Worm (Caenorhabditis elegans): ENCODE data around the gene lin-46.

Gene lin-46

DNA sequence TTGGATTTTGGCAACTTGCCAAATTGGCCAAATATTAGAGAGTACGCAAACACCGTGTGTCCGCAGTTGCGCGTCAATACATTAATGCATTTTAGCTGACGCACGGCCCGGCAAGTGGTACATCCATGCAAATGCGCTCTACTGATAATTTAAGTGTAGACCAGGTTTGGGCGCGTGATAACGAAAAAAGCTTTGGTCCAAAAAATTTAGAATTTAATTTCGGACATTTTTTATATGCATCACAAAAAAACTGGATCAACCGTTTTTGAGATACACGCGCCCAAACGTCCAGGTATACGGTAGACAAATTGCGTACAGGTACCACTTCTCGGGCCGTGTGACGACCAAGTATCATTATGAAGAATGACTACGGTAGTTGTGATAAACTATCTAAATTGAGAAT lies 729 bp upstream of the lin-46 start, which contains the start of gene R186.8 (continued):
- TF ChIP-seq nfyb-1 (GFP tag; IDR thresholded peaks at IDR 0.05) = peak; percentile 86
- TF ChIP-seq egl-44 (GFP tag; IDR thresholded peaks at IDR 0.05) = 0 out of 2 replicates have a peak, but pooled peaks have one; percentile 49
- peak; percentile 60 for TF ChIP-seq tbp1 (GFP tag; optimal IDR thresholded peaks at IDR 0.05)
- TF ChIP-seq pbrm-1 (GFP tag; IDR thresholded peaks at IDR 0.05) = peak; percentile 89
- peak; percentile 83 for TF ChIP-seq lin-40 (tag; optimal IDR thresholded peaks at IDR 0.05)
- peak; percentile 66; the same call in 1 of the 2 replicates for TF ChIP-seq Y95B8A.8 (GFP tag; IDR thresholded peaks at IDR 0.05)
- TF ChIP-seq K11D2.4 (GFP tag; IDR thresholded peaks at IDR 0.05) = peak; percentile 91
- TF ChIP-seq Y67H2A.10 (GFP tag; conservative IDR thresholded peaks at IDR 0.05) = peak; percentile 68; the same call in 1 of the 2 replicates
- TF ChIP-seq B0336.3 (GFP tag; IDR thresholded peaks at IDR 0.05) = peak; percentile 76; the same call in 1 of the 2 replicates
- TF ChIP-seq attf-3 (GFP tag; conservative IDR thresholded peaks at IDR 0.05) = peak; percentile 88

DNA sequence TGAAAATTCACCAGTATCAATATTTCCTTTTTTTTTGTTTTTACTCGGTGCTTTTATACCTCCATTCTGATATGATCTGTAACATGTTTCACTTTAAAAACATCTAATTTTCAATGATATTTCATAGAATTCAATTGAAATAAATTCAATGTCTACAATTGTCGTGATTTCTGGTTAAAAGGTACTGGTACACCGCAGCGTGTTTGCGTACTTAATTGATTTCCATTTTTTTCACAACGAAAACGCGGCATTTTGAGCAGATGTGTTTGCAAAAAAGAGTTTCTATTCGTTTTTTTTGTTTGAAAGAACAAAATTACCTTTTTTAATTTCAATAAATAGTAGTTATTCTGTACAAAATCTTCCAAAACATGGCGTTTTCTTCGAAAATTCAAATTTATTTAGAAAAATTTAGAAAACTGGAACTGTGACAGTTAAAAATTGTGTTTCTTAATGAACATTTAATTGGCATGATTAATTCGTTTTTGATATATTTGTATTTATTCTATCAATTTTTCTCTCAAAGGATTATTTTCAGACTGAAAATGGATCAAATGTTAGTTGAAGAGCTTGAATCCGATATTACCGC lies 2.0 kb downstream of the lin-46 start, which contains the start of gene pnn-1:
TSS of gene pnn-1 (plus strand) at position 536 of the 586 bp plus-strand sequence.
- TF ChIP-seq efl-1 (GFP tag; optimal IDR thresholded peaks at IDR 0.05) (peak; percentile 32), mcd-1 (GFP tag; IDR thresholded peaks at IDR 0.05) (peak; percentile 42; the same call in 1 of the 2 replicates), dpl-1 (GFP tag; optimal IDR thresholded peaks at IDR 0.05) (peak; percentile 6), ceh-100 (GFP tag; IDR thresholded peaks at IDR 0.05) (no peak), hlh-12 (tag; optimal IDR thresholded peaks at IDR 0.05) (no peak), egl-44 (GFP tag; IDR thresholded peaks at IDR 0.05) (no peak), lin-35 (GFP tag; optimal IDR thresholded peaks at IDR 0.05) (peak in 1 of 3 experiments; percentile 63), hmg-1.2 (GFP tag; IDR thresholded peaks at IDR 0.05) (peak; percentile 26; the same call in 1 of the 2 replicates)

DNA sequence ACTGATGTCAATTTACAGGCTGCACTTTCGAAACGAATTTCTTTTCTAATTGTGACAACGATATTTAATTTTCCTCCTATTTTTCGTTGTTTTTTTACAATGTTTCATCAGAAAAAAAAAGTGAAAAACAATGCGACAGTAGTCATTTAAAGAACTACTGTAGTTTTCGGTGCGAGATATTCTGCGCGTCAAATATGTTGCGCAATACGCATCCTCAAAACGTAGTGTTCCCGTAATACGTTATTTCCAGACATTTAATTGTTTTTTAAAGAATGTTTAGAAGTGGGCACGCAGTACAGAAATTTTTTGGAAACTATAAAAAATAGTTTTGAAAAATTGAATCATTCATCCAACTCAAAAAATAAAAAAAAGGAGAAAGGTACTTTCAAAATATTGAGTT lies 5.4 kb downstream of the lin-46 start:
- TF ChIP-seq C06A6.2 (GFP tag; conservative IDR thresholded peaks at IDR 0.05) (no peak), snpc-4 (GFP tag; optimal IDR thresholded peaks at IDR 0.05) (no peak), snpc-4 (tag; optimal IDR thresholded peaks at IDR 0.05) (no peak)

DNA sequence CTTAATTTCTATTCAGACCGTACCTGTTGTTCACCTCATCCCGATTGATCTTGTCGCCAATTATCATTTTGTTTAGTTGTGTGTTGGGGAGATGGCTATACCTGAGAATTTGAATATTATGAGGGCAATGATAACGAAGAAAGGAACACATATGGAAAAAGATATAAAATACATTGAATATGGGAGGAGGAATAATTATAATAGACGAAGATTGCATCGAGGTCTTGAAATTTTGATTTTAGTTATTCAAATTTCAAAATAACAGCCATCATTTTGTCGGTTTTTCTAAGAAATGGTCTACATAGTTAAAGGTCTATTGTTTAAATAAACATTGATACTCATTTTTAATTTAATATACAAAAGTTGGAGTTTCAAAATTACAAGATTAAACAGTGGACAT lies 18.4 kb downstream of the lin-46 start, which contains the start of gene shw-3:
TSS of gene shw-3 (minus strand) at position 101 of the 400 bp plus-strand sequence.
- TF ChIP-seq xnd-1 (tag; optimal IDR thresholded peaks at IDR 0.05) = no peak
- TF ChIP-seq hmg-20 (GFP tag; IDR thresholded peaks at IDR 0.05) = no peak
- TF ChIP-seq F23B12.7 (tag; optimal IDR thresholded peaks at IDR 0.05; ENCODE audit: insufficient read depth) = no peak
- TF ChIP-seq K11D2.4 (GFP tag; IDR thresholded peaks at IDR 0.05) = no peak
- TF ChIP-seq gei-17 (GFP tag; optimal IDR thresholded peaks at IDR 0.05) = no peak
- no peak for TF ChIP-seq snpc-1.1 (tag; optimal IDR thresholded peaks at IDR 0.05; ENCODE audit: insufficient read depth)
- no peak for TF ChIP-seq ztf-3 (GFP tag; optimal IDR thresholded peaks at IDR 0.05)
- TF ChIP-seq nhr-90 (tag; optimal IDR thresholded peaks at IDR 0.05) = no peak
- no peak for TF ChIP-seq mel-28 (tag; optimal IDR thresholded peaks at IDR 0.05; ENCODE audit: borderline replicate concordance)
- TF ChIP-seq lin-54 (GFP tag; optimal IDR thresholded peaks at IDR 0.05) = no peak
- TF ChIP-seq athp-1 (tag; optimal IDR thresholded peaks at IDR 0.05) = no peak
- no peak for TF ChIP-seq egl-18 (GFP tag; IDR thresholded peaks at IDR 0.05)
- TF ChIP-seq B0261.1 (tag; optimal IDR thresholded peaks at IDR 0.05) = no peak
- no peak for TF ChIP-seq nhr-27 (tag; optimal IDR thresholded peaks at IDR 0.05)
- TF ChIP-seq K12H6.12 (tag; optimal IDR thresholded peaks at IDR 0.05) = no peak
- no peak for TF ChIP-seq nhr-120 (GFP tag; IDR thresholded peaks at IDR 0.05)
- TF ChIP-seq F10E7.11 (tag; optimal IDR thresholded peaks at IDR 0.05) = no peak
- TF ChIP-seq dpl-1 (GFP tag; optimal IDR thresholded peaks at IDR 0.05) = no peak
